Worm (Caenorhabditis elegans): Measurements from ENCODE around the gene tba-9.

The tba-9 gene

ce11 chrX:3247768-3248167 lies 4.8 kb upstream of the tba-9 start:
- TF ChIP-seq him-1 (tag; optimal IDR thresholded peaks at IDR 0.05), result no peak

- TF ChIP-seq him-1 (tag; optimal IDR thresholded peaks at IDR 0.05) (no peak), dao-5 (tag; optimal IDR thresholded peaks at IDR 0.05) (no peak), W03F9.2 (tag; optimal IDR thresholded peaks at IDR 0.05) (no peak)
Measured at ce11 chrX:3250481-3251091, 2.0 kb upstream of the tba-9 start, which contains the start of gene pqn-37. TSS of gene pqn-37 (minus strand) at chrX:3250531.

ce11 chrX:3256784-3257493 lies 4.3 kb downstream of the tba-9 start, which contains the start of gene lbp-3:
TSS of gene lbp-3 (plus strand) at chrX:3257372.
- TF ChIP-seq W03F9.2 (tag; optimal IDR thresholded peaks at IDR 0.05) (no peak), him-1 (tag; optimal IDR thresholded peaks at IDR 0.05) (no peak)

ce11 chrX:3258842-3259241 lies 6.2 kb downstream of the tba-9 start, which contains the start of gene lbp-1:
TSS of gene lbp-1 (plus strand) at chrX:3259142.
- TF ChIP-seq him-1 (tag; optimal IDR thresholded peaks at IDR 0.05) (no peak), W03F9.2 (tag; optimal IDR thresholded peaks at IDR 0.05) (no peak), dao-5 (tag; optimal IDR thresholded peaks at IDR 0.05) (no peak)

ce11 chrX:3260509-3260908 lies 7.9 kb downstream of the tba-9 start, which contains the start of gene lbp-2:
TSS of gene lbp-2 (plus strand) at chrX:3260610.
- no peak for TF ChIP-seq dao-5 (tag; optimal IDR thresholded peaks at IDR 0.05)
- no peak for TF ChIP-seq him-1 (tag; optimal IDR thresholded peaks at IDR 0.05)
- no peak for TF ChIP-seq W03F9.2 (tag; optimal IDR thresholded peaks at IDR 0.05)

ce11 chrX:3262600-3262999 lies 10.0 kb downstream of the tba-9 start, which contains the start of gene fbxb-71:
TSS of gene fbxb-71 (plus strand) at chrX:3262900.
- TF ChIP-seq dao-5 (tag; optimal IDR thresholded peaks at IDR 0.05), result no peak
- no peak for TF ChIP-seq W03F9.2 (tag; optimal IDR thresholded peaks at IDR 0.05)
- no peak for TF ChIP-seq him-1 (tag; optimal IDR thresholded peaks at IDR 0.05)

ce11 chrX:3270806-3271205 lies 18.2 kb downstream of the tba-9 start, which contains the start of gene sul-1:
TSS of gene sul-1 (minus strand) at chrX:3270906.
- TF ChIP-seq W03F9.2 (tag; optimal IDR thresholded peaks at IDR 0.05) (no peak), him-1 (tag; optimal IDR thresholded peaks at IDR 0.05) (no peak), dao-5 (tag; optimal IDR thresholded peaks at IDR 0.05) (no peak)

ce11 chrX:3271673-3272072 lies 19.1 kb downstream of the tba-9 start, which contains the start of gene K09C4.9:
TSS of gene K09C4.9 (minus strand) at chrX:3271773.
- TF ChIP-seq him-1 (tag; optimal IDR thresholded peaks at IDR 0.05) (no peak), W03F9.2 (tag; optimal IDR thresholded peaks at IDR 0.05) (no peak), dao-5 (tag; optimal IDR thresholded peaks at IDR 0.05) (no peak)

ce11 chrX:3272580-3272979 lies 20.0 kb downstream of the tba-9 start, which contains the start of gene K09C4.7:
TSS of gene K09C4.7 (plus strand) at chrX:3272880.
- TF ChIP-seq dao-5 (tag; optimal IDR thresholded peaks at IDR 0.05) (no peak), him-1 (tag; optimal IDR thresholded peaks at IDR 0.05) (no peak), W03F9.2 (tag; optimal IDR thresholded peaks at IDR 0.05) (no peak)

ce11 chrX:3280130-3280529 lies 27.5 kb downstream of the tba-9 start, which contains the start of gene K09C4.10:
TSS of gene K09C4.10 (minus strand) at chrX:3280230.
- TF ChIP-seq him-1 (tag; optimal IDR thresholded peaks at IDR 0.05) (no peak), dao-5 (tag; optimal IDR thresholded peaks at IDR 0.05) (no peak), W03F9.2 (tag; optimal IDR thresholded peaks at IDR 0.05) (no peak)

- TF ChIP-seq him-1 (tag; optimal IDR thresholded peaks at IDR 0.05) (no peak), dao-5 (tag; optimal IDR thresholded peaks at IDR 0.05) (no peak), W03F9.2 (tag; optimal IDR thresholded peaks at IDR 0.05) (no peak)
Measured at ce11 chrX:3282306-3282705, 29.7 kb downstream of the tba-9 start, which contains the start of gene K09C4.5. TSS of gene K09C4.5 (plus strand) at chrX:3282631.

- TF ChIP-seq dao-5 (tag; optimal IDR thresholded peaks at IDR 0.05) (no peak), him-1 (tag; optimal IDR thresholded peaks at IDR 0.05) (no peak), W03F9.2 (tag; optimal IDR thresholded peaks at IDR 0.05) (no peak)
Measured at ce11 chrX:3283189-3283588, 30.6 kb downstream of the tba-9 start.

ce11 chrX:3284967-3285366 lies 32.4 kb downstream of the tba-9 start:
- TF ChIP-seq him-1 (tag; optimal IDR thresholded peaks at IDR 0.05), result no peak
- TF ChIP-seq W03F9.2 (tag; optimal IDR thresholded peaks at IDR 0.05), result no peak
- no peak for TF ChIP-seq dao-5 (tag; optimal IDR thresholded peaks at IDR 0.05)

- TF ChIP-seq dao-5 (tag; optimal IDR thresholded peaks at IDR 0.05) (no peak), him-1 (tag; optimal IDR thresholded peaks at IDR 0.05) (no peak), W03F9.2 (tag; optimal IDR thresholded peaks at IDR 0.05) (no peak)
Measured at ce11 chrX:3285448-3285847, 32.8 kb downstream of the tba-9 start.
